Worm (Caenorhabditis elegans) whole organism, L2 larva: Measurements from ENCODE around the gene C54D10.4.

ENCODE experiments used
- aly-2 ChIP-seq: fragments of 150-350 bp; optimal IDR thresholded peaks from 2 replicates; lab custom pipeline; 2014; ENCODE audit warnings: missing biosample characterization, missing genetic modification characterization
- mdl-1 ChIP-seq, 2 experiments: fragments of 150-350 bp in 1 of 2; sonication (generic microtip) in 1 of 2; optimal IDR thresholded peaks; 2 replicates each; lab custom pipeline; 2017; ENCODE audit warnings: missing biosample characterization in 2 of 2, missing genetic modification characterization in 2 of 2
- nhr-11 ChIP-seq: fragments of 150-350 bp; optimal IDR thresholded peaks from 2 replicates; lab custom pipeline; 2014; ENCODE audit warnings: missing biosample characterization, missing genetic modification characterization
- nhr-237 ChIP-seq: fragments of 150-350 bp; optimal IDR thresholded peaks from 2 replicates; lab custom pipeline; 2014; ENCODE audit warnings: missing biosample characterization, missing genetic modification characterization
- snpc-4 ChIP-seq: fragments of 150-350 bp; optimal IDR thresholded peaks from 2 replicates; lab custom pipeline; 2014; ENCODE audit warnings: missing biosample characterization, missing genetic modification characterization

- TF ChIP-seq mdl-1 (tag; optimal IDR thresholded peaks at IDR 0.05; lab: Kevin White, UChicago) (no peak), nhr-11 (tag; lab: Kevin White, UChicago) (no peak), aly-2 (tag; lab: Kevin White, UChicago) (no peak), snpc-4 (tag; lab: Kevin White, UChicago) (no peak), nhr-237 (tag; lab: Kevin White, UChicago) (no peak)
These were observed 23.2 kb downstream of the C54D10.4 start, which contains the start of gene K01D12.5 for ce11 chrV:12397545-12397944.
